Worm (Caenorhabditis elegans): ENCODE data around the gene F44E5.17.
A peak's percentile ranks its signal among the peaks of the same experiment; 100 is the strongest.
"Not testable (repeated sequence)": the region's sequence is repeated elsewhere in the genome, so short reads cannot be mapped to it uniquely, and the experiment has no call there.

The F44E5.17 gene

DNA sequence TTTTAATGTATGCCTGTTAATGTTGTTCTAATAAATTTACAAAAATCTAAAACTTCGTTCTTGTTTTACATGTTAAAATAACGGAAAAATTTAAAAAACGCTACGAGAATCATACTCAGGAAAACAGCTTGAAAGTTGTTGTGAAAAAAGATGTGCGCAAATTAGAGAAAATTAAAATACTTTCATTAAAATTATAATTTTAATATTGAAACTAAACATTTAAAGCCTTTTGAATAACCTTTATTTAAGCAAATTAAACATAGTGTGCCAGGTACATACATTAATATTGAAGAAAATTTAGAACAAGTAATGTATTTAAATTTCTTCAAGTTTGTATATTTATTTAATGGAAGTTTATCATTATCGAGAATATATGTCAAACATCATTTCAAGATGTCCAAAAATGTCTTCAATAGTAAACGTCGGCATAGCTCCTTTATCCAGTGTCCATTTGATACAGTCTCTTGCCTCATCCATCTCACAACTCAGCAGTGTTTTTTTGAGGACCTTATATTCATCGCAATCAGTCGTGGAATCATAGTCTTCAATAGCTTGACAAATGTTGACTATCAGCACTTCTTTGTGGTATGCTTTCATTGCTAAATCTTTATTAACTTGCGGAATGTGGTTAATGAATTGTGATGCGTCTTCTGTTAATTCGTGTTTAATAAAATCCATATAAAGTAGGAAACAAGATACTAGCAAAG is 13.6 kb upstream of the F44E5.17 start (continued):
- TF ChIP-seq lin-1 (GFP tag; IDR thresholded peaks at IDR 0.05) = peak; percentile 43; the same call in 1 of the 2 replicates
- no peak for TF ChIP-seq ces-1 (GFP tag; optimal IDR thresholded peaks at IDR 0.05)
- no peak for TF ChIP-seq zip-2 (tag; optimal IDR thresholded peaks at IDR 0.05)
- peak; percentile 90 for TF ChIP-seq mep-1 (tag; optimal IDR thresholded peaks at IDR 0.05)
- no peak for TF ChIP-seq ceh-20 (GFP tag; IDR thresholded peaks at IDR 0.05)
- no peak for TF ChIP-seq nhr-25 (tag; optimal IDR thresholded peaks at IDR 0.05; ENCODE audit: borderline replicate concordance, insufficient read depth)
- TF ChIP-seq pha-4 (GFP tag; IDR thresholded peaks at IDR 0.05) = peak; percentile 76; the same call in 1 of the 2 replicates
- TF ChIP-seq pha-4 (tag; optimal IDR thresholded peaks at IDR 0.05) = peak; percentile 35
- TF ChIP-seq lin-38 (GFP tag; IDR thresholded peaks at IDR 0.05) = peak; percentile 69
- 0 out of 2 replicates have a peak, but pooled peaks have one; percentile 24 for TF ChIP-seq dmd-9 (GFP tag; IDR thresholded peaks at IDR 0.05)
- TF ChIP-seq zfp-3 (GFP tag; conservative IDR thresholded peaks at IDR 0.05) = peak; percentile 97; the same call in 1 of the 2 replicates
- no peak for TF ChIP-seq mes-2 (tag; optimal IDR thresholded peaks at IDR 0.05; ENCODE audit: poor library complexity, severe bottlenecking)
- no peak for TF ChIP-seq madf-5 (GFP tag; IDR thresholded peaks at IDR 0.05)
- no peak for TF ChIP-seq tag-97 (GFP tag; IDR thresholded peaks at IDR 0.05)
- TF ChIP-seq nhr-102 (tag; optimal IDR thresholded peaks at IDR 0.05) = no peak
- TF ChIP-seq zip-11 (GFP tag; IDR thresholded peaks at IDR 0.05) = no peak
- no peak for TF ChIP-seq dpl-1 (GFP tag; optimal IDR thresholded peaks at IDR 0.05)
- TF ChIP-seq aly-2 (tag; optimal IDR thresholded peaks at IDR 0.05) = no peak
- TF ChIP-seq spr-3 (GFP tag; optimal IDR thresholded peaks at IDR 0.05) = no peak

DNA sequence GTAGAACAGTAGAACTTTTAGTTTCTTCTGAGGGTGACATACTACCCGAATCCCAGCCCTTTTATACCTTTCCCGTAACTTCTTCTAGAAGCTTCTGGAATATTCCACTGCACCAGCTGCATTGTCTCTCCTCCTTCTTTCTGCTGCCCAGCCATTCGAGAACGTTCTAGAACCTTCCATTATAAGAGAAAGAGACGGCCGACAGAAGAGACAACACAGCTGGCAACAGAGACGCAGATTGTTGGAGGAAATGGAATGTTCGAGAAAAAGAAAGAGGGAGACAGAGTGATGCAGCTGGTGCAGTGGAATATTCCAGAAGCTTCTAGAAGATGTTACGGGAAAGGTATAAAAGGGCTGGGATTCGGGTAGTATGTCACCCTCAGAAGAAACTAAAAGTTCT is 10.9 kb upstream of the F44E5.17 start, which contains the start of the genes F44E5.4 and F44E5.5:
Gene F44E5.4 (minus strand): TSS at position 35 of the 400 bp plus-strand sequence.
Gene F44E5.5 (plus strand): TSS at position 386 of the 400 bp plus-strand sequence.
- peak; percentile 100 for TF ChIP-seq ceh-20 (GFP tag; IDR thresholded peaks at IDR 0.05)
- peak; percentile 46 for TF ChIP-seq dpl-1 (GFP tag; optimal IDR thresholded peaks at IDR 0.05)
- peak; percentile 79 for TF ChIP-seq unc-39 (tag; optimal IDR thresholded peaks at IDR 0.05)
- peak; percentile 87 for TF ChIP-seq mxl-3 (GFP tag; optimal IDR thresholded peaks at IDR 0.05)
- TF ChIP-seq F44E2.7 (GFP tag; IDR thresholded peaks at IDR 0.05) = peak; percentile 95
- TF ChIP-seq rbr-2 (tag; optimal IDR thresholded peaks at IDR 0.05) = peak; percentile 89
- peak; percentile 89 for TF ChIP-seq spr-1 (tag; optimal IDR thresholded peaks at IDR 0.05)
- TF ChIP-seq ceh-44 (GFP tag; IDR thresholded peaks at IDR 0.05) = peak; percentile 95
- peak; percentile 98 for TF ChIP-seq vab-7 (GFP tag; IDR thresholded peaks at IDR 0.05)
- TF ChIP-seq saeg-2 (GFP tag; IDR thresholded peaks at IDR 0.05) = peak; percentile 100
- TF ChIP-seq mdl-1 (tag; optimal IDR thresholded peaks at IDR 0.05) = peak in 1 of 2 experiments; percentile 45
- peak; percentile 68 for TF ChIP-seq nhr-25 (tag; optimal IDR thresholded peaks at IDR 0.05; ENCODE audit: borderline replicate concordance, insufficient read depth)
- TF ChIP-seq dmd-6 (GFP tag; IDR thresholded peaks at IDR 0.05) = peak; percentile 99
- peak; percentile 81 for TF ChIP-seq mep-1 (tag; optimal IDR thresholded peaks at IDR 0.05)
- TF ChIP-seq nhr-48 (tag; optimal IDR thresholded peaks at IDR 0.05) = peak; percentile 89
- TF ChIP-seq nhr-102 (tag; optimal IDR thresholded peaks at IDR 0.05) = peak; percentile 93
- peak in 1 of 2 experiments; percentile 96 for TF ChIP-seq unc-62 (GFP tag; optimal IDR thresholded peaks at IDR 0.05 in 1 of 2)
- not testable (repeated sequence) for TF ChIP-seq unc-62 (tag; optimal IDR thresholded peaks at IDR 0.05)
- TF ChIP-seq ceh-32 (tag; optimal IDR thresholded peaks at IDR 0.05; ENCODE audit: poor library complexity) = peak; percentile 42
- TF ChIP-seq madf-9 (GFP tag; conservative IDR thresholded peaks at IDR 0.05) = peak; percentile 96
- peak; percentile 100 for TF ChIP-seq daf-19 (GFP tag; conservative IDR thresholded peaks at IDR 0.05)
- TF ChIP-seq mes-2 (tag; optimal IDR thresholded peaks at IDR 0.05; ENCODE audit: poor library complexity, severe bottlenecking) = peak; percentile 75
- TF ChIP-seq nhr-11 (tag; optimal IDR thresholded peaks at IDR 0.05) = peak; percentile 77
- peak; percentile 100 for TF ChIP-seq lin-29 (GFP tag; IDR thresholded peaks at IDR 0.05)
- peak; percentile 100 for TF ChIP-seq php-3 (GFP tag; IDR thresholded peaks at IDR 0.05)
- peak; percentile 100 for TF ChIP-seq mdt-29 (GFP tag; IDR thresholded peaks at IDR 0.05)
- TF ChIP-seq sdz-12 (GFP tag; optimal IDR thresholded peaks at IDR 0.05) = peak; percentile 97
- peak; percentile 83 to 91 for TF ChIP-seq hif-1 (tag; optimal IDR thresholded peaks at IDR 0.05)
- peak; percentile 82 for TF ChIP-seq nhr-10 (tag; optimal IDR thresholded peaks at IDR 0.05)
- TF ChIP-seq lin-38 (GFP tag; IDR thresholded peaks at IDR 0.05) = peak; percentile 91
- TF ChIP-seq lir-3 (tag; optimal IDR thresholded peaks at IDR 0.05) = peak; percentile 63
- TF ChIP-seq Y48G9A.11 (GFP tag; IDR thresholded peaks at IDR 0.05) = peak; percentile 95
- TF ChIP-seq set-16 (GFP tag; IDR thresholded peaks at IDR 0.05) = peak; percentile 99
- peak; percentile 100 for TF ChIP-seq zfp-3 (GFP tag; conservative IDR thresholded peaks at IDR 0.05)
- TF ChIP-seq hlh-11 (tag; optimal IDR thresholded peaks at IDR 0.05) = peak; percentile 100

All from whole organism, L4 larva.